Fruit fly (Drosophila melanogaster) whole organism, embryonic: ENCODE results near the gene alphaKap4.

Experiments used
- ATbp ChIP-seq: fragments of 200-800 bp; sonication (Bioruptor generic); optimal IDR thresholded peaks from 2 replicates; lab custom pipeline; 2017; ENCODE audit warnings: missing biosample characterization, mild to moderate bottlenecking, missing genetic modification characterization, missing genetic modification reagents
- Antp ChIP-seq: fragments of 200-800 bp; sonication (Bioruptor generic); optimal IDR thresholded peaks from 3 replicates; lab custom pipeline; 2016; ENCODE audit warnings: missing biosample characterization, missing genetic modification characterization
- B-H1 ChIP-seq: fragments of 200-800 bp; sonication (Bioruptor generic); IDR thresholded peaks from 3 replicates; pipeline ENCODE4 v1.3.6; 2022; ENCODE audit warnings: missing biosample characterization, missing genetic modification characterization
- Bgb ChIP-seq: fragments of 200-800 bp; sonication (Bioruptor generic); IDR thresholded peaks from 2 replicates; pipeline ENCODE4 v1.3.6; 2022; ENCODE audit warnings: missing biosample characterization, missing genetic modification characterization; ENCODE audit not compliant: partially characterized antibody
- CG11695 ChIP-seq: fragments of 200-800 bp; sonication (Bioruptor generic); IDR thresholded peaks from 3 replicates; pipeline ENCODE4 v1.3.6; 2022; ENCODE audit warnings: missing biosample characterization, missing genetic modification characterization
- CG14441 ChIP-seq: fragments of 200-800 bp; sonication (Bioruptor generic); IDR thresholded peaks from 2 replicates; pipeline ENCODE4 v1.3.6; 2022; ENCODE audit warnings: missing biosample characterization, missing genetic modification characterization
- CG15479 ChIP-seq: fragments of 200-800 bp; sonication (Bioruptor generic); optimal IDR thresholded peaks from 3 replicates; lab custom pipeline; 2019; ENCODE audit warnings: missing biosample characterization, mild to moderate bottlenecking, missing genetic modification characterization, moderate library complexity
- CG15601 ChIP-seq: fragments of 200-800 bp; sonication (Bioruptor generic); optimal IDR thresholded peaks from 3 replicates; lab custom pipeline; 2019; ENCODE audit warnings: missing biosample characterization, mild to moderate bottlenecking, missing genetic modification characterization, moderate library complexity
- CG1602 ChIP-seq: fragments of 200-800 bp; sonication (Bioruptor generic); optimal IDR thresholded peaks from 3 replicates; lab custom pipeline; 2016; ENCODE audit warnings: missing biosample characterization, missing genetic modification characterization
- CG16779 ChIP-seq: fragments of 200-800 bp; sonication (Bioruptor generic); IDR thresholded peaks from 2 replicates; pipeline ENCODE4 v1.3.6; 2022; ENCODE audit warnings: missing biosample characterization, missing genetic modification characterization
- CG18619 ChIP-seq: fragments of 200-800 bp; sonication (Bioruptor generic); optimal IDR thresholded peaks from 3 replicates; lab custom pipeline; 2017; ENCODE audit warnings: missing biosample characterization, mild to moderate bottlenecking, missing genetic modification characterization
- CG2199 ChIP-seq: fragments of 200-800 bp; sonication (Bioruptor generic); IDR thresholded peaks from 3 replicates; pipeline ENCODE4 v1.3.6; 2022; ENCODE audit warnings: missing biosample characterization, missing genetic modification characterization
- CG2678 ChIP-seq: fragments of 200-800 bp; sonication (Bioruptor generic); optimal IDR thresholded peaks from 3 replicates; lab custom pipeline; 2019; ENCODE audit warnings: missing biosample characterization, mild to moderate bottlenecking, missing genetic modification characterization, moderate library complexity
- CG3995 ChIP-seq: fragments of 200-800 bp; sonication (Bioruptor generic); optimal IDR thresholded peaks from 3 replicates; lab custom pipeline; 2016; ENCODE audit warnings: missing biosample characterization, missing genetic modification characterization
- CG5180 ChIP-seq: fragments of 200-800 bp; sonication (Bioruptor generic); optimal IDR thresholded peaks from 3 replicates; lab custom pipeline; 2017; ENCODE audit warnings: missing biosample characterization, missing genetic modification characterization, mild to moderate bottlenecking, moderate library complexity, missing genetic modification reagents
- CG7556 ChIP-seq: fragments of 200-800 bp; sonication (Bioruptor generic); optimal IDR thresholded peaks from 2 replicates; lab custom pipeline; 2017; ENCODE audit warnings: missing biosample characterization, mild to moderate bottlenecking, missing genetic modification characterization
- CrebB ChIP-seq: fragments of 200-800 bp; sonication (Bioruptor generic); optimal IDR thresholded peaks from 3 replicates; lab custom pipeline; 2018; ENCODE audit warnings: missing biosample characterization, mild to moderate bottlenecking, missing genetic modification characterization
- E2f1 ChIP-seq: fragments of 200-800 bp; sonication (Bioruptor generic); IDR thresholded peaks from 2 replicates; pipeline ENCODE4 v1.3.6; 2022; ENCODE audit warnings: missing biosample characterization, missing genetic modification characterization
- HLH3B ChIP-seq: fragments of 200-800 bp; sonication (Bioruptor generic); IDR thresholded peaks from 2 replicates; pipeline ENCODE4 v1.3.6; 2022; ENCODE audit warnings: missing biosample characterization, missing genetic modification characterization
- Kr ChIP-seq: fragments of 200-800 bp; sonication (Bioruptor generic); optimal IDR thresholded peaks from 2 replicates; lab custom pipeline; 2017; ENCODE audit warnings: missing biosample characterization, mild to moderate bottlenecking, missing genetic modification characterization
- Max ChIP-seq: fragments of 200-800 bp; sonication (Bioruptor generic); optimal IDR thresholded peaks from 2 replicates; lab custom pipeline; 2016; ENCODE audit warnings: missing biosample characterization, mild to moderate bottlenecking, missing genetic modification characterization
- Med ChIP-seq: fragments of 200-800 bp; sonication (Bioruptor generic); peaks from one replicate; lab custom pipeline; 2016; ENCODE audit warnings: missing biosample characterization, missing genetic modification characterization, mild to moderate bottlenecking, inconsistent platforms, moderate library complexity
- NC2α ChIP-seq: fragments of 200-800 bp; sonication (Bioruptor generic); optimal IDR thresholded peaks from 2 replicates; lab custom pipeline; 2016; ENCODE audit warnings: missing biosample characterization, missing genetic modification characterization
- NK7.1 ChIP-seq: fragments of 200-800 bp; sonication (Bioruptor generic); optimal IDR thresholded peaks from 3 replicates; lab custom pipeline; 2016; ENCODE audit warnings: missing biosample characterization, missing genetic modification characterization
- Poxn ChIP-seq: fragments of 200-800 bp; sonication (Bioruptor generic); IDR thresholded peaks from 2 replicates; pipeline ENCODE4 v1.3.6; 2022; ENCODE audit warnings: missing biosample characterization, missing genetic modification characterization
- Ravus ChIP-seq: fragments of 200-800 bp; sonication (Bioruptor generic); IDR thresholded peaks from 2 replicates; pipeline ENCODE4 v1.3.6; 2022; ENCODE audit warnings: missing biosample characterization, missing genetic modification characterization
- Scr ChIP-seq: fragments of 200-800 bp; sonication (Bioruptor generic); IDR thresholded peaks from 2 replicates; pipeline ENCODE4 v1.3.6; 2022; ENCODE audit warnings: missing biosample characterization, missing genetic modification characterization; ENCODE audit not compliant: partially characterized antibody
- Six4 ChIP-seq: fragments of 200-800 bp; sonication (Bioruptor generic); optimal IDR thresholded peaks from 2 replicates; lab custom pipeline; 2016; ENCODE audit warnings: missing biosample characterization, missing genetic modification characterization
- Ssrp ChIP-seq: fragments of 200-800 bp; sonication (Bioruptor generic); optimal IDR thresholded peaks from 2 replicates; lab custom pipeline; 2018; ENCODE audit warnings: missing biosample characterization, mild to moderate bottlenecking, missing genetic modification characterization, moderate library complexity
- bbx ChIP-seq: fragments of 200-800 bp; sonication (Bioruptor generic); IDR thresholded peaks from 2 replicates; pipeline ENCODE4 v1.3.6; 2022; ENCODE audit warnings: missing biosample characterization, missing genetic modification characterization; ENCODE audit not compliant: partially characterized antibody
- bsh ChIP-seq, 2 experiments: fragments of 200-800 bp; sonication (Bioruptor generic); optimal IDR thresholded peaks; 2 replicates each; lab custom pipeline; 2017 to 2018; ENCODE audit warnings: mild to moderate bottlenecking in 2 of 2, missing biosample characterization in 2 of 2, missing genetic modification characterization in 2 of 2, moderate library complexity in 1 of 2
- en ChIP-seq: fragments of 200-800 bp; sonication (Bioruptor generic); optimal IDR thresholded peaks from 2 replicates; lab custom pipeline; 2016; ENCODE audit warnings: missing biosample characterization, missing genetic modification characterization
- eve ChIP-seq, 2 experiments: fragments of >200 bp; optimal IDR thresholded peaks; 2 replicates each; lab custom pipeline; 2017; ENCODE audit warnings: missing biosample characterization in 2 of 2, missing genetic modification characterization in 2 of 2
- ftz-f1 ChIP-seq: fragments of 200-800 bp; sonication (Bioruptor generic); optimal IDR thresholded peaks from 2 replicates; lab custom pipeline; 2016; ENCODE audit warnings: missing biosample characterization, missing genetic modification characterization
- gro ChIP-seq: fragments of 200-800 bp; sonication (Bioruptor generic); optimal IDR thresholded peaks from 2 replicates; lab custom pipeline; 2016; ENCODE audit warnings: missing biosample characterization, missing genetic modification characterization
- ham ChIP-seq: fragments of 200-800 bp; sonication (Bioruptor generic); IDR thresholded peaks from 2 replicates; pipeline ENCODE4 v1.3.6; 2022; ENCODE audit warnings: missing biosample characterization, missing genetic modification characterization
- hbn ChIP-seq: fragments of 200-800 bp; sonication (Bioruptor generic); IDR thresholded peaks from 2 replicates; pipeline ENCODE4 v1.3.6; 2022; ENCODE audit warnings: missing biosample characterization, missing genetic modification characterization; ENCODE audit not compliant: partially characterized antibody
- insv ChIP-seq, 2 experiments: fragments of 200-800 bp; sonication (Bioruptor generic); optimal IDR thresholded peaks; 3 replicates each; lab custom pipeline; 2016 to 2018; ENCODE audit warnings: missing biosample characterization in 2 of 2, missing genetic modification characterization in 2 of 2
- ken ChIP-seq: fragments of 200-800 bp; sonication (Bioruptor generic); IDR thresholded peaks from 3 replicates; pipeline ENCODE4 v1.3.6; 2022; ENCODE audit warnings: missing biosample characterization, missing genetic modification characterization
- mam ChIP-seq: fragments of 200-800 bp; sonication (Bioruptor generic); optimal IDR thresholded peaks from 3 replicates; lab custom pipeline; 2016; ENCODE audit warnings: missing biosample characterization, missing genetic modification characterization
- nau ChIP-seq: fragments of 200-800 bp; sonication (Bioruptor generic); optimal IDR thresholded peaks from 3 replicates; lab custom pipeline; 2017; ENCODE audit warnings: missing biosample characterization, mild to moderate bottlenecking, missing genetic modification characterization, missing genetic modification reagents
- nom ChIP-seq: fragments of 200-800 bp; sonication (Bioruptor generic); optimal IDR thresholded peaks from 2 replicates; lab custom pipeline; 2017; ENCODE audit warnings: missing biosample characterization, missing genetic modification characterization, mild to moderate bottlenecking, moderate library complexity, missing genetic modification reagents
- ranshi ChIP-seq: fragments of 200-800 bp; sonication (Bioruptor generic); IDR thresholded peaks from 2 replicates; pipeline ENCODE4 v1.3.6; 2022; ENCODE audit warnings: missing biosample characterization, missing genetic modification characterization
- rib ChIP-seq: fragments of 200-800 bp; sonication (Bioruptor generic); IDR thresholded peaks from 2 replicates; pipeline ENCODE4 v1.3.6; 2022; ENCODE audit warnings: missing biosample characterization, missing genetic modification characterization
- run ChIP-seq: fragments of 200-800 bp; sonication (Bioruptor generic); optimal IDR thresholded peaks from 3 replicates; lab custom pipeline; 2018; ENCODE audit warnings: missing biosample characterization, mild to moderate bottlenecking, missing genetic modification characterization
- sc ChIP-seq, 3 experiments: fragments of >200 bp in 2 of 3; fragments of 200-800 bp in 1 of 3; sonication (Bioruptor generic) in 1 of 3; optimal IDR thresholded peaks; 2 replicates in 2 of 3; 3 replicates in 1 of 3; lab custom pipeline; 2017; ENCODE audit warnings: mild to moderate bottlenecking in 1 of 3, missing biosample characterization in 1 of 3, missing genetic modification characterization in 1 of 3, missing genetic modification reagents in 1 of 3
- sd ChIP-seq: fragments of 200-800 bp; sonication (Bioruptor generic); optimal IDR thresholded peaks from 3 replicates; lab custom pipeline; 2018; ENCODE audit warnings: missing biosample characterization, mild to moderate bottlenecking, missing genetic modification characterization, moderate library complexity

Gene alphaKap4

DNA sequence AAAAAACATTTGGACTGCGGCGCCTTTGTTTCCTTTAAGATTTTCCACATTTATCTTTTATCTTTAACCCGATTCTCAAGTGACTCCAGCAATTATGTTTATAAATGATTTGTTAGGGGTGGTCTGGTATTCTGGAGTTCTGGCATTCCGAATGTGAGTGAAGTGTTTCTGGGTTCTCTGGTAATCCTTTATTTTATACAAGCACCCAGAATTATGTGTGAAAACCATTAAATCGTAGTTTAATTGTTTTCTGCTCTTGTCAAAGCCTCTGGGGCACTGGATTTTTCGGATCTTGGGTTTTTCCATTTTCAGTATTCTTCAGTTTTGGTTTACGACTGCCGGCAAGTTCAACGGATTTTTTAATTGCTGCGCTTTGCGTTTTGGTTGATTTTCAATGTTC, 31.4 kb downstream of the alphaKap4 start:
- TF ChIP-seq run, result peak; percentile 2
- no peak for TF ChIP-seq ham
- no peak for TF ChIP-seq Poxn
- 0 out of 3 replicates have a peak, but pooled peaks have one; percentile 51 for TF ChIP-seq CG2199 (GFP tag; lab: Robert Waterston, UW)
- TF ChIP-seq CG7556 (GFP tag; lab: Kevin White, UChicago), result no peak
- TF ChIP-seq Kr, result peak; percentile 65
- no peak for TF ChIP-seq CrebB (tag; lab: Kevin White, UChicago)
- TF ChIP-seq, all 482 proteins: peak for 3

DNA sequence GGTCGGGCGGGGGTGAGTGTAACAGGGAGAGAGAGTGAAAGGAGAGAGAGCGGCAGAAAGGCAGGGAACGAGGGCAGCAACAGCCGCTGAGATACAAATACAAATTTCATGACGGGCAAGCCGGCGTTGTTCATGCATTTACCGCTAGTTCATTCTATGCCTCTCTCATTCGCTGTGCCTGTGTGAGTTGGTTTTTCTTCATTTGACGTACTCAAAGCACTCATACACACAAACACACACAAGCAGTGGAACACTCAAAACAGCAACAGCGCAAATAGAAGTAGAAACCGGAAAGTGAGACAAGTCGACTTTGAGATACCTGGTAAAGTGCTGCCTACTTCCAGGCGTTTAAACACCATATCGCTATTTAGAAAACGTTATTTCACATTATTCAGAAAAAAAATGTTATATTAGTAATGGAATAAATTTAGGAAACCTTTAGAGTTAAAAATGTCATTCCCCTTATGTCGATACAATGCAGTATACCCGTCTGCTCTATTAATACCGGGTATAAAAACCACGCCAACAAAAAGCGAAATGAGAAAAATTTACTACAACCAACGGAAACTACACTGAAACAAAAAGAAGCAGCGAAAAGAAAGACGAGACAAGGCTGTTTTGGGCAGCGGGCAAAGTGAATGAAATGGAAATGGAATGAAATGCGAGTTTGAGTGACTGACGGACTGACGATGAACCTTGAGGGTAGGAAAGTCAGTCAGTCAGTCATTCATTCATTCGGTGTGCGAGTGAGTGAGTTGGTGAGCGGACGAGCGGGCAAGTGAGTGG, 34.5 kb downstream of the alphaKap4 start:
- TF ChIP-seq Ssrp (tag; lab: Kevin White, UChicago) (peak; percentile 95), B-H1 (GFP tag; lab: Robert Waterston, UW) (peak; percentile 95), ken (peak; percentile 97), E2f1 (GFP tag; lab: Robert Waterston, UW) (peak; percentile 96), mam (peak; percentile 88), en (GFP tag; lab: Kevin White, UChicago) (peak; percentile 90), Six4 (GFP tag; lab: Kevin White, UChicago) (peak; percentile 96), Max (GFP tag; lab: Kevin White, UChicago) (peak; percentile 95), Bgb (GFP tag; lab: Robert Waterston, UW) (no peak; the same call in 1 of the 2 replicates), Med (GFP tag; lab: Kevin White, UChicago) (peak; percentile 96), bsh (GFP tag; optimal IDR thresholded peaks at IDR 0.05; lab: Kevin White, UChicago) (peak in 1 of 2 experiments; percentile 98), ftz-f1 (no peak), insv (GFP tag; optimal IDR thresholded peaks at IDR 0.05; lab: Kevin White, UChicago) (peak in 1 of 2 experiments; percentile 22), nom (GFP tag; lab: Kevin White, UChicago) (no peak), NK7.1 (GFP tag; lab: Kevin White, UChicago) (peak; percentile 86), sd (tag; lab: Kevin White, UChicago) (peak; percentile 77), rib (GFP tag; lab: Robert Waterston, UW) (peak; percentile 59; the same call in 1 of the 2 replicates), gro (GFP tag; lab: Kevin White, UChicago) (peak; percentile 54), hbn (no peak; the same call in 1 of the 2 replicates), ATbp (GFP tag; lab: Kevin White, UChicago) (peak; percentile 97), sc (optimal IDR thresholded peaks at IDR 0.05; lab: Kevin White, UChicago) (peak in 1 of 2 experiments; percentile 33), sc (GFP tag; optimal IDR thresholded peaks at IDR 0.05; lab: Kevin White, UChicago) (peak; percentile 97), CG18619 (peak; percentile 84), NC2α (GFP tag; lab: Kevin White, UChicago) (peak; percentile 80), CG16779 (GFP tag; lab: Robert Waterston, UW) (no peak), HLH3B (GFP tag; lab: Robert Waterston, UW) (peak; percentile 98), CG2678 (tag; lab: Kevin White, UChicago) (peak; percentile 96), CG1602 (GFP tag; lab: Kevin White, UChicago) (peak; percentile 96), CG3995 (GFP tag; lab: Kevin White, UChicago) (peak; percentile 5), Scr (GFP tag; lab: Robert Waterston, UW) (peak; percentile 38; the same call in 1 of the 2 replicates), eve (GFP tag; optimal IDR thresholded peaks at IDR 0.05; lab: Kevin White, UChicago) (peak in 1 of 2 experiments; percentile 98), Antp (peak; percentile 89), bbx (0 out of 2 replicates have a peak, but pooled peaks have one; percentile 54), ranshi (GFP tag; lab: Robert Waterston, UW) (peak; percentile 97), CG15479 (GFP tag; lab: Kevin White, UChicago) (no peak), CG15601 (tag; lab: Kevin White, UChicago) (peak; percentile 94), Ravus (GFP tag; lab: Robert Waterston, UW) (peak; percentile 86), CG14441 (GFP tag; lab: Robert Waterston, UW) (peak; percentile 97), CG5180 (GFP tag; lab: Kevin White, UChicago) (peak; percentile 84), nau (GFP tag; lab: Kevin White, UChicago) (peak; percentile 92), CG11695 (GFP tag; lab: Robert Waterston, UW) (peak; percentile 95)
